Fruit fly (Drosophila melanogaster) whole organism, embryonic: ENCODE results near the gene MYPT-75D.

ENCODE experiments used
- Asciz ChIP-seq: fragments of 200-800 bp; sonication (Bioruptor generic); optimal IDR thresholded peaks from 2 replicates; lab custom pipeline; 2017; ENCODE audit warnings: missing biosample characterization, mild to moderate bottlenecking, missing genetic modification characterization, missing genetic modification reagents
- B-H2 ChIP-seq: fragments of 200-800 bp; sonication (Bioruptor generic); optimal IDR thresholded peaks from 2 replicates; lab custom pipeline; 2018; ENCODE audit warnings: missing biosample characterization, mild to moderate bottlenecking, missing genetic modification characterization
- Bgb ChIP-seq: fragments of 200-800 bp; sonication (Bioruptor generic); IDR thresholded peaks from 2 replicates; pipeline ENCODE4 v1.3.6; 2022; ENCODE audit warnings: missing biosample characterization, missing genetic modification characterization; ENCODE audit not compliant: partially characterized antibody
- CG11560 ChIP-seq: fragments of 200-800 bp; sonication (Bioruptor generic); IDR thresholded peaks from 3 replicates; pipeline ENCODE4 v1.3.6; 2022; ENCODE audit warnings: missing biosample characterization, missing genetic modification characterization
- CG12155 ChIP-seq: fragments of 200-800 bp; sonication (Bioruptor generic); optimal IDR thresholded peaks from 3 replicates; lab custom pipeline; 2016; ENCODE audit warnings: missing biosample characterization, missing genetic modification characterization
- CG13775 ChIP-seq: fragments of 200-800 bp; sonication (Bioruptor generic); optimal IDR thresholded peaks from 3 replicates; lab custom pipeline; 2017; ENCODE audit warnings: missing biosample characterization, mild to moderate bottlenecking, missing genetic modification characterization
- CG14667 ChIP-seq: fragments of 200-800 bp; sonication (Bioruptor generic); IDR thresholded peaks from 2 replicates; pipeline ENCODE4 v1.3.6; 2022; ENCODE audit warnings: missing biosample characterization, missing genetic modification characterization
- CG16815 ChIP-seq: fragments of 200-800 bp; sonication (Bioruptor generic); optimal IDR thresholded peaks from 3 replicates; lab custom pipeline; 2017; ENCODE audit warnings: missing biosample characterization, mild to moderate bottlenecking, missing genetic modification characterization
- CG16863 ChIP-seq: fragments of 200-800 bp; sonication (Bioruptor generic); optimal IDR thresholded peaks from 3 replicates; lab custom pipeline; 2016; ENCODE audit warnings: missing biosample characterization, missing genetic modification characterization
- CG17186 ChIP-seq: fragments of 200-800 bp; sonication (Bioruptor generic); optimal IDR thresholded peaks from 3 replicates; lab custom pipeline; 2017; ENCODE audit warnings: missing biosample characterization, missing genetic modification reagents, missing genetic modification characterization
- CG17829 ChIP-seq: fragments of 200-800 bp; optimal IDR thresholded peaks from 2 replicates; lab custom pipeline; 2019; ENCODE audit warnings: missing biosample characterization, mild to moderate bottlenecking, missing genetic modification characterization, moderate library complexity
- CG18476 ChIP-seq: fragments of 200-800 bp; sonication (Bioruptor generic); optimal IDR thresholded peaks from 2 replicates; lab custom pipeline; 2016; ENCODE audit warnings: missing biosample characterization, mild to moderate bottlenecking, missing genetic modification characterization
- CG18764 ChIP-seq: fragments of 200-800 bp; sonication (Bioruptor generic); optimal IDR thresholded peaks from 3 replicates; lab custom pipeline; 2016; ENCODE audit warnings: missing biosample characterization, missing genetic modification characterization
- CG2202 ChIP-seq: fragments of 200-800 bp; sonication (Bioruptor generic); optimal IDR thresholded peaks from 2 replicates; lab custom pipeline; 2018; ENCODE audit warnings: missing biosample characterization, mild to moderate bottlenecking, missing genetic modification characterization
- CG3281 ChIP-seq: fragments of 200-800 bp; sonication (Bioruptor generic); optimal IDR thresholded peaks from 3 replicates; lab custom pipeline; 2017; ENCODE audit warnings: missing biosample characterization, mild to moderate bottlenecking, missing genetic modification characterization
- CG3847 ChIP-seq: fragments of 200-800 bp; sonication (Bioruptor generic); IDR thresholded peaks from 2 replicates; pipeline ENCODE4 v1.3.6; 2022; ENCODE audit warnings: missing biosample characterization, missing genetic modification characterization
- CG42726 ChIP-seq: fragments of 200-800 bp; sonication (Bioruptor generic); IDR thresholded peaks from 2 replicates; pipeline ENCODE4 v1.3.6; 2022; ENCODE audit warnings: missing biosample characterization, missing genetic modification characterization; ENCODE audit not compliant: partially characterized antibody
- CG4854 ChIP-seq: fragments of 200-800 bp; sonication (Bioruptor generic); optimal IDR thresholded peaks from 2 replicates; lab custom pipeline; 2016; ENCODE audit warnings: missing biosample characterization, missing genetic modification characterization, inconsistent platforms
- CG9932 ChIP-seq: fragments of 200-800 bp; sonication (Bioruptor generic); IDR thresholded peaks from 2 replicates; pipeline ENCODE4 v1.3.6; 2022; ENCODE audit warnings: missing biosample characterization, missing genetic modification characterization
- CoRest ChIP-seq: fragments of 200-800 bp; sonication (Bioruptor generic); optimal IDR thresholded peaks from 3 replicates; lab custom pipeline; 2018; ENCODE audit warnings: missing biosample characterization, mild to moderate bottlenecking, missing genetic modification characterization, moderate library complexity
- Dad ChIP-seq: fragments of 200-800 bp; sonication (Bioruptor generic); optimal IDR thresholded peaks from 3 replicates; lab custom pipeline; 2016; ENCODE audit warnings: missing biosample characterization, missing genetic modification characterization
- Doc2 ChIP-seq: fragments of 200-800 bp; sonication (Bioruptor generic); IDR thresholded peaks from 2 replicates; pipeline ENCODE4 v1.3.6; 2022; ENCODE audit warnings: missing biosample characterization, missing genetic modification characterization
- Fer1 ChIP-seq: fragments of 200-800 bp; sonication (Bioruptor generic); optimal IDR thresholded peaks from 2 replicates; lab custom pipeline; 2017; ENCODE audit warnings: missing biosample characterization, mild to moderate bottlenecking, missing genetic modification characterization
- Gug ChIP-seq: fragments of 200-800 bp; sonication (Bioruptor generic); IDR thresholded peaks from 4 replicates; pipeline ENCODE4 v1.3.6; 2022; ENCODE audit warnings: missing biosample characterization, missing genetic modification characterization
- HHEX ChIP-seq: fragments of 200-800 bp; sonication (Bioruptor generic); optimal IDR thresholded peaks from 3 replicates; lab custom pipeline; 2017; ENCODE audit warnings: missing biosample characterization, mild to moderate bottlenecking, missing genetic modification characterization, missing genetic modification reagents
- HLH3B ChIP-seq: fragments of 200-800 bp; sonication (Bioruptor generic); IDR thresholded peaks from 2 replicates; pipeline ENCODE4 v1.3.6; 2022; ENCODE audit warnings: missing biosample characterization, missing genetic modification characterization
- Hmx ChIP-seq: fragments of 200-800 bp; sonication (Bioruptor generic); optimal IDR thresholded peaks from 2 replicates; lab custom pipeline; 2016; ENCODE audit warnings: missing biosample characterization, missing genetic modification characterization
- Hr39 ChIP-seq: fragments of >200 bp; optimal IDR thresholded peaks from 2 replicates; lab custom pipeline; 2017
- Lhr ChIP-seq: fragments of 200-800 bp; sonication (Bioruptor generic); optimal IDR thresholded peaks from 3 replicates; lab custom pipeline; 2017; ENCODE audit warnings: mild to moderate bottlenecking, missing biosample characterization, missing genetic modification reagents, missing genetic modification characterization
- NC2β ChIP-seq: fragments of 200-800 bp; sonication (Bioruptor generic); optimal IDR thresholded peaks from 2 replicates; lab custom pipeline; 2016; ENCODE audit warnings: missing biosample characterization, missing genetic modification characterization
- Oli ChIP-seq: fragments of 200-800 bp; sonication (Bioruptor generic); optimal IDR thresholded peaks from 2 replicates; lab custom pipeline; 2018; ENCODE audit warnings: missing biosample characterization, mild to moderate bottlenecking, missing genetic modification characterization, moderate library complexity
- YL-1 ChIP-seq: fragments of 200-800 bp; sonication (Bioruptor generic); optimal IDR thresholded peaks from 3 replicates; lab custom pipeline; 2017; ENCODE audit warnings: missing biosample characterization, mild to moderate bottlenecking, missing genetic modification characterization
- az2 ChIP-seq: fragments of 200-800 bp; sonication (Bioruptor generic); optimal IDR thresholded peaks from 3 replicates; lab custom pipeline; 2016; ENCODE audit warnings: missing biosample characterization, missing genetic modification characterization
- bab2 ChIP-seq: fragments of 200-800 bp; sonication (Bioruptor generic); optimal IDR thresholded peaks from 2 replicates; lab custom pipeline; 2016; ENCODE audit warnings: missing biosample characterization, missing genetic modification characterization
- bcd ChIP-seq: fragments of 200-800 bp; sonication (Bioruptor generic); optimal IDR thresholded peaks from 2 replicates; lab custom pipeline; 2017; ENCODE audit warnings: missing biosample characterization, mild to moderate bottlenecking, missing genetic modification characterization
- caup ChIP-seq: fragments of 200-800 bp; sonication (Bioruptor generic); optimal IDR thresholded peaks from 3 replicates; lab custom pipeline; 2017; ENCODE audit warnings: missing biosample characterization, mild to moderate bottlenecking, missing genetic modification characterization, moderate library complexity; ENCODE audit not compliant: severe bottlenecking
- chinmo ChIP-seq: fragments of 200-800 bp; sonication (Bioruptor generic); IDR thresholded peaks from 4 replicates; pipeline ENCODE4 v1.3.6; 2022; ENCODE audit warnings: missing biosample characterization, missing genetic modification characterization; ENCODE audit not compliant: partially characterized antibody
- crol ChIP-seq: fragments of 200-800 bp; sonication (Bioruptor generic); IDR thresholded peaks from 2 replicates; pipeline ENCODE4 v1.3.6; 2022; ENCODE audit warnings: missing biosample characterization, missing genetic modification characterization
- disco-r ChIP-seq: fragments of 200-800 bp; sonication (Bioruptor generic); optimal IDR thresholded peaks from 2 replicates; lab custom pipeline; 2016; ENCODE audit warnings: missing biosample characterization, missing genetic modification characterization
- hkb ChIP-seq, 2 experiments: fragments of 200-800 bp in 1 of 2; fragments of >200 bp in 1 of 2; sonication (Bioruptor generic) in 1 of 2; IDR thresholded peaks in 1 of 2; optimal IDR thresholded peaks in 1 of 2; 2 replicates each; pipeline versions ENCODE4 v1.3.6 to Lab custom; 2017 to 2022; ENCODE audit warnings: missing biosample characterization in 1 of 2, missing genetic modification characterization in 1 of 2
- insv ChIP-seq, 2 experiments: fragments of 200-800 bp; sonication (Bioruptor generic); optimal IDR thresholded peaks; 3 replicates each; lab custom pipeline; 2016 to 2018; ENCODE audit warnings: missing biosample characterization in 2 of 2, missing genetic modification characterization in 2 of 2
- jumu ChIP-seq: fragments of 200-800 bp; sonication (Bioruptor generic); optimal IDR thresholded peaks from 3 replicates; lab custom pipeline; 2016; ENCODE audit warnings: missing biosample characterization, missing genetic modification characterization
- luna ChIP-seq: fragments of 200-800 bp; sonication (Bioruptor generic); optimal IDR thresholded peaks from 2 replicates; lab custom pipeline; 2016; ENCODE audit warnings: missing biosample characterization, missing genetic modification characterization
- oc ChIP-seq: fragments of 200-800 bp; sonication (Bioruptor generic); optimal IDR thresholded peaks from 2 replicates; lab custom pipeline; 2018; ENCODE audit warnings: missing biosample characterization, mild to moderate bottlenecking, missing genetic modification characterization, moderate library complexity
- pita ChIP-seq: fragments of 200-800 bp; sonication (Bioruptor generic); optimal IDR thresholded peaks from 2 replicates; lab custom pipeline; 2017; ENCODE audit warnings: missing biosample characterization, mild to moderate bottlenecking, missing genetic modification characterization
- pnt ChIP-seq: fragments of 200-800 bp; sonication (Bioruptor generic); optimal IDR thresholded peaks from 3 replicates; lab custom pipeline; 2016; ENCODE audit warnings: missing biosample characterization, missing genetic modification characterization
- prd ChIP-seq, 3 experiments: fragments of >200 bp in 2 of 3; fragments of 200-800 bp in 1 of 3; sonication (Bioruptor generic) in 1 of 3; optimal IDR thresholded peaks in 2 of 3; IDR thresholded peaks in 1 of 3; 2 replicates in 2 of 3; 3 replicates in 1 of 3; pipeline versions ENCODE4 v1.3.6 to Lab custom; 2017 to 2022; ENCODE audit warnings: missing biosample characterization in 1 of 3, missing genetic modification characterization in 1 of 3
- ssp ChIP-seq: fragments of 200-800 bp; sonication (Bioruptor generic); IDR thresholded peaks from 2 replicates; pipeline ENCODE4 v1.3.6; 2022; ENCODE audit warnings: missing biosample characterization, missing genetic modification characterization
- stwl ChIP-seq: fragments of 200-800 bp; sonication (Bioruptor generic); optimal IDR thresholded peaks from 3 replicates; lab custom pipeline; 2018; ENCODE audit warnings: missing biosample characterization, mild to moderate bottlenecking, missing genetic modification characterization, moderate library complexity
- sug ChIP-seq: fragments of 200-800 bp; optimal IDR thresholded peaks from 2 replicates; lab custom pipeline; 2019; ENCODE audit warnings: missing biosample characterization, mild to moderate bottlenecking, missing genetic modification characterization, moderate library complexity

MYPT-75D gene

dm6 chr3L:18625786-18626185, at the start of gene MYPT-75D (continued):
- no peak for TF ChIP-seq jumu
- TF ChIP-seq Asciz: no peak
- no peak for TF ChIP-seq CG18764 (GFP tag; lab: Kevin White, UChicago)
- no peak for TF ChIP-seq Hr39 (lab: Kevin White, UChicago)
- TF ChIP-seq Doc2: no peak
- no peak for TF ChIP-seq HHEX (GFP tag; lab: Kevin White, UChicago)
- peak; percentile 4 for TF ChIP-seq oc
- TF ChIP-seq CG4854 (GFP tag; lab: Kevin White, UChicago): no peak
- TF ChIP-seq HLH3B: peak; percentile 43; the same call in 1 of the 2 replicates
- no peak for TF ChIP-seq hkb (optimal IDR thresholded peaks at IDR 0.05; lab: Kevin White, UChicago)
- TF ChIP-seq hkb (GFP tag; IDR thresholded peaks at IDR 0.05; lab: Robert Waterston, UW): peak; percentile 11; the same call in 1 of the 2 replicates
- no peak for TF ChIP-seq CG13775 (GFP tag; lab: Kevin White, UChicago)
- no peak for TF ChIP-seq bcd (GFP tag; lab: Kevin White, UChicago)
- no peak for TF ChIP-seq CG16815 (GFP tag; lab: Kevin White, UChicago)
- no peak for TF ChIP-seq disco-r
- TF ChIP-seq Oli (tag; lab: Kevin White, UChicago): no peak
- TF ChIP-seq CG18476 (GFP tag; lab: Kevin White, UChicago): no peak
- no peak for TF ChIP-seq crol (GFP tag; lab: Robert Waterston, UW)
- TF ChIP-seq Hmx: no peak
- peak; percentile 89 for TF ChIP-seq stwl (tag; lab: Kevin White, UChicago)
- TF ChIP-seq CG42726 (GFP tag; lab: Robert Waterston, UW): peak; percentile 90
- TF ChIP-seq CG12155: no peak
- no peak for TF ChIP-seq prd (optimal IDR thresholded peaks at IDR 0.05; lab: Kevin White, UChicago)
- TF ChIP-seq prd (GFP tag; IDR thresholded peaks at IDR 0.05; lab: Robert Waterston, UW): 0 out of 3 replicates have a peak, but pooled peaks have one; percentile 11
- TF ChIP-seq CG17829 (tag; lab: Kevin White, UChicago): peak; percentile 85
- TF ChIP-seq ssp (GFP tag; lab: Robert Waterston, UW): no peak
- TF ChIP-seq luna (GFP tag; lab: Kevin White, UChicago): peak; percentile 30
- TF ChIP-seq CG16863 (GFP tag; lab: Kevin White, UChicago): peak; percentile 17
- TF ChIP-seq Gug (GFP tag; lab: Robert Waterston, UW): 0 out of 4 replicates have a peak, but pooled peaks have one; percentile 8
- TF ChIP-seq az2: no peak
- no peak for TF ChIP-seq bab2 (GFP tag; lab: Kevin White, UChicago)
- peak; percentile 8 for TF ChIP-seq CG3281 (GFP tag; lab: Kevin White, UChicago)
- peak; percentile 12 for TF ChIP-seq Lhr (GFP tag; lab: Kevin White, UChicago)
- peak; percentile 96 for TF ChIP-seq CG11560 (tag; lab: Robert Waterston, UW)
- TF ChIP-seq YL-1: peak; percentile 28
- TF ChIP-seq Dad (GFP tag; lab: Kevin White, UChicago): peak; percentile 45
- no peak for TF ChIP-seq CG14667 (GFP tag; lab: Robert Waterston, UW)
- no peak for TF ChIP-seq CoRest
- TF ChIP-seq Fer1 (GFP tag; lab: Kevin White, UChicago): peak; percentile 45
- peak; percentile 94 for TF ChIP-seq Bgb (GFP tag; lab: Robert Waterston, UW)
- peak in 1 of 2 experiments; percentile 42 for TF ChIP-seq insv (GFP tag; optimal IDR thresholded peaks at IDR 0.05; lab: Kevin White, UChicago)
- TF ChIP-seq B-H2: peak; percentile 67
- peak; percentile 35 for TF ChIP-seq CG2202
- no peak for TF ChIP-seq pita (GFP tag; lab: Kevin White, UChicago)
- TF ChIP-seq CG3847: no peak
- peak; percentile 97 for TF ChIP-seq chinmo (GFP tag; lab: Robert Waterston, UW)
- TF ChIP-seq CG17186 (GFP tag; lab: Kevin White, UChicago): peak; percentile 55
- no peak for TF ChIP-seq NC2β
- TF ChIP-seq sug (tag; lab: Kevin White, UChicago): peak; percentile 41
- no peak for TF ChIP-seq pnt (GFP tag; lab: Kevin White, UChicago)
- peak; percentile 27; the same call in 1 of the 2 replicates for TF ChIP-seq CG9932 (GFP tag; lab: Robert Waterston, UW)
- TF ChIP-seq caup: peak; percentile 23
